Worm (Caenorhabditis elegans): ENCODE results near the gene tpan-1.

The tpan-1 gene

DNA sequence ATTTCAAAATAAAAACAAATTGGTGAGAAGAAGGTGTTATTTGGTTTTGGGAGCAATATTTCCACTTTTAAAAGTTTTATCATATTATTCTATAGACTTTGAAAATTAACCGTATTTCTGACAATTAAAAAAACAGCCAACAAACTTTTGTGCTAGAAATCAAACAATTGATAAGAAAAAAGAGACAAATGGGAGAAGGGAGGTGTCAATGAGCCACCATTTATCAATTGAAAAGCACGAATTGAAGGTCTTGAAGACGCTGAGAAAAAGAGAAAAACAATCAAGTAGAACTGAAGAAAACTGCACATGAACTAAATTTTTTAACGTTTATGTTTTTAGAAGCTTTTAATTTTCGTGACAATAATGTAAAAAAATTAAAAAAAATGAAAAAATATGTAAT lies 18.5 kb upstream of the tpan-1 start:
- TF ChIP-seq ces-1 (GFP tag; optimal IDR thresholded peaks at IDR 0.05) = no peak
- no peak for TF ChIP-seq mls-2 (tag; optimal IDR thresholded peaks at IDR 0.05)
- no peak for TF ChIP-seq sptf-1 (tag; optimal IDR thresholded peaks at IDR 0.05)
- no peak for TF ChIP-seq nhr-28 (tag; optimal IDR thresholded peaks at IDR 0.05)
- TF ChIP-seq hlh-1 (tag; optimal IDR thresholded peaks at IDR 0.05) = no peak
- TF ChIP-seq ceh-43 (GFP tag; optimal IDR thresholded peaks at IDR 0.05) = no peak
- no peak for TF ChIP-seq elt-3 (tag; optimal IDR thresholded peaks at IDR 0.05)
- TF ChIP-seq ham-2 (GFP tag; optimal IDR thresholded peaks at IDR 0.05) = no peak
- no peak for TF ChIP-seq nhr-76 (tag; optimal IDR thresholded peaks at IDR 0.05)
- TF ChIP-seq flh-1 (GFP tag; optimal IDR thresholded peaks at IDR 0.05) = no peak
- TF ChIP-seq elt-1 (tag; optimal IDR thresholded peaks at IDR 0.05; ENCODE audit: borderline replicate concordance, insufficient read depth) = no peak
- no peak for TF ChIP-seq unc-39 (tag; optimal IDR thresholded peaks at IDR 0.05)
- no peak for TF ChIP-seq M03D4.4 (tag; optimal IDR thresholded peaks at IDR 0.05)
- TF ChIP-seq blmp-1 (tag; optimal IDR thresholded peaks at IDR 0.05) = no peak
- TF ChIP-seq bed-3 (GFP tag; optimal IDR thresholded peaks at IDR 0.05) = no peak

DNA sequence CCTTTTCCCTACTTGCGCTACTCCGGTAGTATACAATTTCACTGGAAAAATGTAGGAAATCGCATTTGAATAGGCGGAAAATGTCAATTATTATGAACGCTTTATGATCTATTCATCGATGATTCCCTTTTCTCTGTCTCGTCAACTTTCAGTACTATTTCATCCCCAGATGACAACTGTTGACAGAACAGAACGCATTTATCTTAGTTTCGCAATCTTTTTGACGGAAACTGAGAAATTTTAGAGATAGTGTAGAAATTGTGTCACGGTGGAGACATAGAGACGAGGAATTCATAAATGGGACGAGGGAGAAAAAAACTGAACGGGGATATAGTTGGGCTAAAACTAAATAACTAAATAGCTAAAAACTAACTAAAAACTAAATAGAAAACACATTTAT lies 17.6 kb upstream of the tpan-1 start:
- TF ChIP-seq hlh-1 (tag; optimal IDR thresholded peaks at IDR 0.05) (peak; percentile 31), bed-3 (GFP tag; optimal IDR thresholded peaks at IDR 0.05) (no peak), unc-120 (tag; optimal IDR thresholded peaks at IDR 0.05; ENCODE audit: poor library complexity, severe bottlenecking) (peak; percentile 15), unc-62 (GFP tag; optimal IDR thresholded peaks at IDR 0.05) (peak; percentile 97)

DNA sequence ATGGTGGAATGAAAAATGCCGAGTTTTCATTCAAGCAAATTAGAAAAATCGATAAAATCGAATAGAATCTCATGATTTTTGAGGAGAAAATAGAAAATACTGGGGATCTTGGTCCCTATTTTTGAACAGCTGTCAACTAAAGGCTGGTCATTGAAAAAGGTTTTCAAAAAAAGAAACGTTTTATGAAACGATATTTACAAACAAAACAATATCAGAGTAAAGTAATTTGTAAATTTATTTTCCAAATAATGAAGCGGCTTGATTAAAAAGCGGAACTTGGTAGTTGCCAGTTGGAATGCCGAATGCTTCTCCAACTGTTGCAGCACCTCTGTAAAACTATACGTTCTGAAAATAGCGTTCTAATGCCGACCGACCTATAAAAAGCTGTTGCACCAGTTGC lies 15.7 kb upstream of the tpan-1 start, which contains the start of gene F38A6.5:
Gene F38A6.5 (minus strand): TSS at position 101 of the 400 bp plus-strand sequence.
- TF ChIP-seq lin-32 (GFP tag; optimal IDR thresholded peaks at IDR 0.05) = no peak
- TF ChIP-seq bed-3 (GFP tag; optimal IDR thresholded peaks at IDR 0.05) = no peak
- no peak for TF ChIP-seq lin-13 (tag; optimal IDR thresholded peaks at IDR 0.05)
- no peak for TF ChIP-seq ces-1 (GFP tag; optimal IDR thresholded peaks at IDR 0.05)
- TF ChIP-seq hlh-1 (tag; optimal IDR thresholded peaks at IDR 0.05) = no peak
- TF ChIP-seq flh-1 (GFP tag; optimal IDR thresholded peaks at IDR 0.05) = no peak
- no peak for TF ChIP-seq mls-2 (tag; optimal IDR thresholded peaks at IDR 0.05)
- no peak for TF ChIP-seq ham-2 (GFP tag; optimal IDR thresholded peaks at IDR 0.05)
- no peak for TF ChIP-seq ceh-83 (GFP tag; optimal IDR thresholded peaks at IDR 0.05)
- TF ChIP-seq blmp-1 (tag; optimal IDR thresholded peaks at IDR 0.05) = no peak
- no peak for TF ChIP-seq elt-1 (tag; optimal IDR thresholded peaks at IDR 0.05; ENCODE audit: borderline replicate concordance, insufficient read depth)
- no peak for TF ChIP-seq nhr-237 (tag; optimal IDR thresholded peaks at IDR 0.05)

DNA sequence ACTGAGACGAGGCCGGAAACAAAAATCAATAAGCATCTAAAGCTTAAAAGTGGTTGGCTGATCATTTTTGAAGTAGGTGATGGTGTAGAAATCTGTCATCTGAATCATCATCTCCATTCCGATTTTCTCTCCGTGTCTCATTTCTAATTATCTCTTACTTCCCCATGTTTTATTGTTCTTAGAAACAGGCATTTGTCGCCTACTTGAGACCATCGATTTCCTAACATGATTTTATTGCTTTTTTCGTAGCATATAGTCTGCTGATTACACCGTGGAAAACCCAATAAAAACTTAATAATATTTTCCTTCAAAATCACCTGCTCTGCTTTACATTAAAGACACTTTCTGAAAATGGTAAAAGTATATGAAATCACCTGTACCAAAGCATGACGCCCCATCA lies 14.0 kb upstream of the tpan-1 start, which contains the start of gene F38A6.4:
Gene F38A6.4 (minus strand): TSS at position 101 of the 400 bp plus-strand sequence.
- TF ChIP-seq bed-3 (GFP tag; optimal IDR thresholded peaks at IDR 0.05) = no peak
- TF ChIP-seq drap-1 (GFP tag; optimal IDR thresholded peaks at IDR 0.05) = no peak
- TF ChIP-seq pha-4 (tag; optimal IDR thresholded peaks at IDR 0.05) = no peak
- no peak for TF ChIP-seq ceh-39 (tag; optimal IDR thresholded peaks at IDR 0.05)
- no peak for TF ChIP-seq tbx-8 (GFP tag; optimal IDR thresholded peaks at IDR 0.05)
- no peak for TF ChIP-seq zip-8 (tag; optimal IDR thresholded peaks at IDR 0.05)
- no peak for TF ChIP-seq mep-1 (tag; optimal IDR thresholded peaks at IDR 0.05)
- TF ChIP-seq lin-32 (GFP tag; optimal IDR thresholded peaks at IDR 0.05) = no peak

DNA sequence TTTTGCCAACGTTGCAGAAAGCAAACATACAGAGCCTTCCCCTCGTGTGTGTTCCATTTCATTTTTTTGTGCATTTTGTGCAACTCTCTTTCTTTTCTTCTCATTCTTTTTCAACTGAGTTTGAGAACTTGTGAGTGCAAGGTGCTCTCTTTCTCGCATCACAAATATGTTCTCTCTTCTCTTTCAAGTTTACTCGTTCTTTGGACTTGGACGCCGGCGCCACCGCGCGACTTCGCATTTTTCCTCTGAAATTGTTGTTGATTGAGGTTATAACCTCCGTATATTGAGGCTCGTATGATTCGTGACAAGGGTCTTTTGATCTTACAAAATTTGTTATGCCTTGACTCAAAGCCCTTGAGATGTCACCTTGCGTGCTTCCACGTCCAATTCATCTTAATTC lies 12.5 kb upstream of the tpan-1 start:
- TF ChIP-seq lin-32 (GFP tag; optimal IDR thresholded peaks at IDR 0.05) (no peak), ham-2 (GFP tag; optimal IDR thresholded peaks at IDR 0.05) (no peak)

DNA sequence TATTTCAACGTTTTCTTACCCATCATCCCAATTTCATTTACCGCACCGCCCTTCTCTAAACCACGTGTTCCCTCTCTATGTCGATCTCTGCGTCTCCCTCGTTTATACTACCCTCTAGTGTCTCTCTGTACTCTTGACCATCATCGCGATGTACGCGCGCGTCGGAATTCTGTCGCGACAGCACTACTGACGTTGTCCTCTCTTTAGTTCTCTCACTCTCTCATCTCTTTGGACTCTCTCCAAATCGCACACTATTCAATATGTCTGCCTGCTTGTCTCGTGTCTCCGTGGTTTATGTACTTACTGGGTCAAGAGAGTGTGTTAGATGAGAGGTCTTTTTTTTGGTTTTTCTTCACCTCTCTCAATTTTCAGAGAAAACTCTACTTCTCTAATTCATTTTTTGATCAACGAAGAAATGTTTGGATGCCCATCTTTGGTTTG lies 11.0 kb upstream of the tpan-1 start:
- TF ChIP-seq ceh-83 (GFP tag; optimal IDR thresholded peaks at IDR 0.05) (no peak), nhr-237 (tag; optimal IDR thresholded peaks at IDR 0.05) (peak; percentile 88), flh-1 (GFP tag; optimal IDR thresholded peaks at IDR 0.05) (no peak), nhr-2 (tag; optimal IDR thresholded peaks at IDR 0.05) (peak; percentile 86), ces-1 (GFP tag; optimal IDR thresholded peaks at IDR 0.05) (peak; percentile 95), unc-62 (GFP tag; optimal IDR thresholded peaks at IDR 0.05) (peak; percentile 94), ceh-39 (tag; optimal IDR thresholded peaks at IDR 0.05) (peak; percentile 28), hlh-1 (tag; optimal IDR thresholded peaks at IDR 0.05) (peak; percentile 80), sem-2 (GFP tag; optimal IDR thresholded peaks at IDR 0.05) (no peak), bed-3 (GFP tag; optimal IDR thresholded peaks at IDR 0.05) (no peak), unc-120 (tag; optimal IDR thresholded peaks at IDR 0.05; ENCODE audit: poor library complexity, severe bottlenecking) (peak; percentile 88), mls-2 (tag; optimal IDR thresholded peaks at IDR 0.05) (no peak), elt-3 (tag; optimal IDR thresholded peaks at IDR 0.05) (peak; percentile 21), mep-1 (tag; optimal IDR thresholded peaks at IDR 0.05) (peak; percentile 87), snpc-4 (tag; optimal IDR thresholded peaks at IDR 0.05) (no peak), lsy-2 (tag; optimal IDR thresholded peaks at IDR 0.05) (peak; percentile 58), blmp-1 (tag; optimal IDR thresholded peaks at IDR 0.05) (no peak), mab-5 (tag; optimal IDR thresholded peaks at IDR 0.05) (peak; percentile 27), lin-13 (tag; optimal IDR thresholded peaks at IDR 0.05) (peak; percentile 48), sptf-1 (tag; optimal IDR thresholded peaks at IDR 0.05) (peak; percentile 52)
